Fruit fly (Drosophila melanogaster): ENCODE results near the gene Kyat.

dm6 chr3R:11780181-11780688 lies 42.1 kb downstream of the Kyat start:
- TF ChIP-seq kay (GFP tag; ENCODE audit: borderline replicate concordance) (no peak), Hr96 (GFP tag; optimal IDR thresholded peaks at IDR 0.05) (peak; percentile 15), CG7045 (GFP tag; optimal IDR thresholded peaks at IDR 0.05) (peak; percentile 91), Mnt (GFP tag; optimal IDR thresholded peaks at IDR 0.05) (peak; percentile 59), ovo (GFP tag; optimal IDR thresholded peaks at IDR 0.05) (peak; percentile 33), Crg-1 (GFP tag; optimal IDR thresholded peaks at IDR 0.05) (peak; percentile 67), toe (GFP tag; optimal IDR thresholded peaks at IDR 0.05) (peak; percentile 66), CG11617 (GFP tag; optimal IDR thresholded peaks at IDR 0.05) (peak; percentile 90)
